Fruit fly (Drosophila melanogaster): ENCODE measurements around the gene CG5850.

CG5850 gene

DNA sequence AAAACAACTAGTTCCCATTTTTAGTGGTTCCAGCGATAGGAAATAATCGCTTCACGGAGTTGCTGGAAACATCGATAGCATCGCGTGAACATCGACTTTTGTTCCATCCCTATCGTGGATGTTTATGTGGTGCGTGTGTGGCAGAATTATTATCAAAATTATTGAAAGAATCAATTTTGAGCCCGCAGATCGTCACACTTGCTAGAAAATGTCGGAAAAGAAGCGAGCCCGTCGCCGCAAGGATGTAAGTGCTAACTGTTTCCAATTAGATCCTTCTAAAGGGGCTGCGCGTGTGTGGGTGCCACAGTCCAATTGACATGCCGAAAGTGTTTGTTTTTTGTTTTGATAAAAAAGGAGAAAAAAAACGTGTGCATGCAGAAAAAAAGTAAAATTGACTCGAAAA is 45.5 kb upstream of the CG5850 start, which contains the start of gene Trp1:
TSS of gene Trp1 (plus strand) at position 89 of the 403 bp plus-strand sequence.
- no peak for TF ChIP-seq Sp1 (GFP tag; optimal IDR thresholded peaks at IDR 0.05)
- TF ChIP-seq foxo (GFP tag; optimal IDR thresholded peaks at IDR 0.05): no peak
- TF ChIP-seq sv (GFP tag; optimal IDR thresholded peaks at IDR 0.05): no peak
- TF ChIP-seq tai (GFP tag; optimal IDR thresholded peaks at IDR 0.05): peak; percentile 61
- no peak for TF ChIP-seq CG32264 (GFP tag; optimal IDR thresholded peaks at IDR 0.05)
- no peak for TF ChIP-seq rgr (GFP tag; optimal IDR thresholded peaks at IDR 0.05)
- TF ChIP-seq ey (GFP tag; optimal IDR thresholded peaks at IDR 0.05): no peak
- TF ChIP-seq usp (GFP tag; optimal IDR thresholded peaks at IDR 0.05): no peak
- peak; percentile 23 for TF ChIP-seq Hnf4 (GFP tag; optimal IDR thresholded peaks at IDR 0.05)
- TF ChIP-seq CrebA (GFP tag; optimal IDR thresholded peaks at IDR 0.05; ENCODE audit: borderline replicate concordance): no peak
- TF ChIP-seq woc (GFP tag; optimal IDR thresholded peaks at IDR 0.05): peak; percentile 12
- TF ChIP-seq fru (GFP tag; optimal IDR thresholded peaks at IDR 0.05): no peak
- TF ChIP-seq brk (GFP tag; optimal IDR thresholded peaks at IDR 0.05): peak; percentile 18
- no peak for TF ChIP-seq lola (GFP tag; optimal IDR thresholded peaks at IDR 0.05)
- TF ChIP-seq Vsx2 (GFP tag; optimal IDR thresholded peaks at IDR 0.05; ENCODE audit: partially characterized antibody): peak; percentile 57
- no peak for TF ChIP-seq Rel (GFP tag; optimal IDR thresholded peaks at IDR 0.05)
- no peak for TF ChIP-seq Rel (tag; optimal IDR thresholded peaks at IDR 0.05)
- TF ChIP-seq N (GFP tag; optimal IDR thresholded peaks at IDR 0.05): no peak
- no peak for TF ChIP-seq Jra (GFP tag; optimal IDR thresholded peaks at IDR 0.05)
- no peak for TF ChIP-seq psq (GFP tag; optimal IDR thresholded peaks at IDR 0.05)
- peak; percentile 37 for TF ChIP-seq Hr83 (GFP tag; optimal IDR thresholded peaks at IDR 0.05; ENCODE audit: poor library complexity, severe bottlenecking)
- TF ChIP-seq CG9705 (GFP tag; optimal IDR thresholded peaks at IDR 0.05): no peak

DNA sequence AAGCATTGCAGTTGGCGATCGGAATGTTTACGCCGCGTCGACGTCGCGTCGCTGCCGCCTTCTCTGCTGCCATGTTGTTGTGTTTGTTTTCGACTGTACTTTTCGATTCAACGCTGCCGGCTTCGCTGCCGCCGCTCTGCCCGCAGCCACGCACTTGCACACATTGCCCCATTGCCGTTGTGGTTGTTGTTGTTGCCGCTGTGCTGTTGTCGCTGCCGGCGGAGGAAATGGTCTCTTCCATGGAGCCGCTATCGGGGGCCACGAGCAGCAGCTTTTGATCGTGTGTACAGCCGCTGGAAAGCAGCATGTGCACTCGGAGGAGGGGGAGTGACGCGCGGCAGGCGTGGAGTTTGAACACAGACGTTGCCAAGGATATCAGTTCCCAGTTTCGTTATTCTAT is 40.8 kb upstream of the CG5850 start:
- no peak for TF ChIP-seq CG9705 (GFP tag; optimal IDR thresholded peaks at IDR 0.05)
- no peak for TF ChIP-seq ey (GFP tag; optimal IDR thresholded peaks at IDR 0.05)
- no peak for TF ChIP-seq sv (GFP tag; optimal IDR thresholded peaks at IDR 0.05)
- TF ChIP-seq Vsx2 (GFP tag; optimal IDR thresholded peaks at IDR 0.05; ENCODE audit: partially characterized antibody): no peak
- TF ChIP-seq OdsH (GFP tag; optimal IDR thresholded peaks at IDR 0.05): no peak
- TF ChIP-seq dl (GFP tag; optimal IDR thresholded peaks at IDR 0.05; ENCODE audit: insufficient read depth in 1 of 2, partially characterized antibody in 2 of 2): no peak
- TF ChIP-seq fru (GFP tag; optimal IDR thresholded peaks at IDR 0.05): no peak
- TF ChIP-seq Dfd (GFP tag; optimal IDR thresholded peaks at IDR 0.05): no peak
- TF ChIP-seq dsf (GFP tag; optimal IDR thresholded peaks at IDR 0.05; ENCODE audit: borderline replicate concordance): no peak

DNA sequence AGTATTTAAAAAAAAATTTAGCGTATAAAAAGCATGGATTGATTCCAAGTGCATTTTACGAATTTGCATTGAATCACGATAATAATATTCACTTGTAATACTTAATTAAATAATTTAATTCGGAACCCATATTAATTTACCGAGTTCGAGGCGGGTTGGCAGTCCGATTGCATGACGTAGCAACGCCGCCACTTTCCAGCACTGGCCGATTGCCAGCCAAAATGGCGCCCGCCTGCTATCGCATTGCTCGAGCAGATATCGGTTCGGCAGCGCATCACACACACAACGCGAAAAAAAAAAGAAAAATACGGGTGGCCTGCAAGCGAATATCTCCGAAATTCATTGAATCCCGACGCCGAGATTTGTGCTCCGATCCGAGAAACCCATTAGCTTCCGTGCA is 39.8 kb upstream of the CG5850 start, which contains the start of gene Ndf:
TSS of gene Ndf (plus strand) at position 240 of the 400 bp plus-strand sequence.
- TF ChIP-seq jim (GFP tag; optimal IDR thresholded peaks at IDR 0.05) (peak; percentile 62), lola (GFP tag; optimal IDR thresholded peaks at IDR 0.05) (no peak), woc (GFP tag; optimal IDR thresholded peaks at IDR 0.05) (peak; percentile 59), h (GFP tag; optimal IDR thresholded peaks at IDR 0.05) (peak; percentile 78), sage (GFP tag; optimal IDR thresholded peaks at IDR 0.05) (no peak), dl (GFP tag; optimal IDR thresholded peaks at IDR 0.05; ENCODE audit: insufficient read depth in 1 of 2, partially characterized antibody in 2 of 2) (no peak), pan (optimal IDR thresholded peaks at IDR 0.05) (no peak), Mio (GFP tag; optimal IDR thresholded peaks at IDR 0.05) (no peak), fru (GFP tag; optimal IDR thresholded peaks at IDR 0.05) (no peak), foxo (GFP tag; optimal IDR thresholded peaks at IDR 0.05) (peak in 1 of 2 experiments; percentile 77), Vsx2 (GFP tag; optimal IDR thresholded peaks at IDR 0.05; ENCODE audit: partially characterized antibody) (peak; percentile 58), Hr83 (GFP tag; optimal IDR thresholded peaks at IDR 0.05; ENCODE audit: poor library complexity, severe bottlenecking) (peak; percentile 96), OdsH (GFP tag; optimal IDR thresholded peaks at IDR 0.05) (peak; percentile 55), HLH106 (tag; optimal IDR thresholded peaks at IDR 0.05) (peak; percentile 62), dsf (GFP tag; optimal IDR thresholded peaks at IDR 0.05; ENCODE audit: borderline replicate concordance) (no peak), Jra (GFP tag; optimal IDR thresholded peaks at IDR 0.05) (peak; percentile 41), Rel (GFP tag; optimal IDR thresholded peaks at IDR 0.05) (no peak), Rel (tag; optimal IDR thresholded peaks at IDR 0.05) (no peak), CG32264 (GFP tag; optimal IDR thresholded peaks at IDR 0.05) (no peak), Dif (GFP tag; optimal IDR thresholded peaks at IDR 0.05; ENCODE audit: partially characterized antibody) (peak; percentile 6), Myc (optimal IDR thresholded peaks at IDR 0.05) (peak; percentile 5), rgr (GFP tag; optimal IDR thresholded peaks at IDR 0.05) (peak; percentile 81), sv (GFP tag; optimal IDR thresholded peaks at IDR 0.05) (peak; percentile 39), br (GFP tag; optimal IDR thresholded peaks at IDR 0.05) (peak; percentile 62), usp (GFP tag; optimal IDR thresholded peaks at IDR 0.05) (no peak), CG9705 (GFP tag; optimal IDR thresholded peaks at IDR 0.05) (peak; percentile 60), Hr78 (GFP tag; optimal IDR thresholded peaks at IDR 0.05) (no peak), Dfd (GFP tag; optimal IDR thresholded peaks at IDR 0.05) (no peak), CrebA (GFP tag; optimal IDR thresholded peaks at IDR 0.05; ENCODE audit: borderline replicate concordance) (no peak), psq (GFP tag; optimal IDR thresholded peaks at IDR 0.05) (peak; percentile 28), N (GFP tag; optimal IDR thresholded peaks at IDR 0.05) (no peak), ey (GFP tag; optimal IDR thresholded peaks at IDR 0.05) (peak; percentile 36), dmrt93B (GFP tag; optimal IDR thresholded peaks at IDR 0.05) (peak; percentile 57), Abd-B (GFP tag; optimal IDR thresholded peaks at IDR 0.05) (no peak), Hnf4 (GFP tag; optimal IDR thresholded peaks at IDR 0.05) (peak; percentile 66), tai (GFP tag; optimal IDR thresholded peaks at IDR 0.05) (no peak), GATAd (GFP tag; optimal IDR thresholded peaks at IDR 0.05) (peak; percentile 4), brk (GFP tag; optimal IDR thresholded peaks at IDR 0.05) (peak; percentile 54), Sp1 (GFP tag; optimal IDR thresholded peaks at IDR 0.05) (peak; percentile 62)
